Fruit fly (Drosophila melanogaster) whole organism, adult: ENCODE data around the gene CG45544.

Experiments used
- CG11617 ChIP-seq: fragments of 200-800 bp; sonication (Bioruptor generic); optimal IDR thresholded peaks from 2 replicates; lab custom pipeline; 2017; ENCODE audit warnings: mild to moderate bottlenecking, missing biosample characterization, missing genetic modification reagents, missing genetic modification characterization
- Clk ChIP-seq: fragments of 200-800 bp; sonication (Bioruptor generic); optimal IDR thresholded peaks from 2 replicates; lab custom pipeline; 2017; ENCODE audit warnings: missing biosample characterization, missing genetic modification characterization
- Hr96 ChIP-seq: fragments of 200-800 bp; sonication (Bioruptor generic); optimal IDR thresholded peaks from 2 replicates; lab custom pipeline; 2016; ENCODE audit warnings: missing biosample characterization, missing genetic modification characterization
- kay ChIP-seq: fragments of 200-800 bp; sonication (Bioruptor generic); peaks from one replicate; lab custom pipeline; 2016; ENCODE audit warnings: missing biosample characterization, missing genetic modification characterization, borderline replicate concordance
- pad ChIP-seq: fragments of 200-800 bp; sonication (Bioruptor generic); optimal IDR thresholded peaks from 3 replicates; lab custom pipeline; 2017; ENCODE audit warnings: missing biosample characterization, missing genetic modification characterization, mild to moderate bottlenecking, moderate library complexity, missing genetic modification reagents

- TF ChIP-seq CG11617 (no peak), Clk (GFP tag; lab: Kevin White, UChicago) (no peak), pad (GFP tag; lab: Kevin White, UChicago) (no peak), Hr96 (no peak), kay (peak; percentile 33)
Measured at dm6 chr3R:29291932-29292331, 35.6 kb downstream of the CG45544 start.
